Fruit fly (Drosophila melanogaster) whole organism, embryonic: ENCODE data around the gene CG5641.

Experiments used
- CG12219 ChIP-seq: fragments of 200-800 bp; sonication (Bioruptor generic); optimal IDR thresholded peaks from 3 replicates; lab custom pipeline; 2018; ENCODE audit warnings: missing biosample characterization, mild to moderate bottlenecking, missing genetic modification characterization
- CG13287 ChIP-seq: fragments of 200-800 bp; sonication (Bioruptor generic); IDR thresholded peaks from 2 replicates; pipeline ENCODE4 v1.3.6; 2022; ENCODE audit warnings: missing biosample characterization, missing genetic modification characterization; ENCODE audit not compliant: partially characterized antibody
- CG13296 ChIP-seq: fragments of 200-800 bp; sonication (Bioruptor generic); optimal IDR thresholded peaks from 3 replicates; lab custom pipeline; 2018; ENCODE audit warnings: missing biosample characterization, mild to moderate bottlenecking, missing genetic modification characterization
- CG14710 ChIP-seq: fragments of 200-800 bp; sonication (Bioruptor generic); optimal IDR thresholded peaks from 3 replicates; lab custom pipeline; 2019; ENCODE audit warnings: missing biosample characterization, mild to moderate bottlenecking, missing genetic modification characterization, moderate library complexity
- CG15514 ChIP-seq: fragments of 200-800 bp; sonication (Bioruptor generic); optimal IDR thresholded peaks from 3 replicates; lab custom pipeline; 2017; ENCODE audit warnings: missing biosample characterization, missing genetic modification characterization, mild to moderate bottlenecking, moderate library complexity, missing genetic modification reagents
- CG17361 ChIP-seq: fragments of 200-800 bp; sonication (Bioruptor generic); IDR thresholded peaks from 3 replicates; pipeline ENCODE4 v1.3.6; 2022; ENCODE audit warnings: missing biosample characterization, missing genetic modification characterization
- CG17385 ChIP-seq: fragments of 200-800 bp; sonication (Bioruptor generic); optimal IDR thresholded peaks from 3 replicates; lab custom pipeline; 2018; ENCODE audit warnings: missing biosample characterization, mild to moderate bottlenecking, missing genetic modification characterization
- CG1832 ChIP-seq: fragments of 200-800 bp; sonication (Bioruptor generic); optimal IDR thresholded peaks from 2 replicates; lab custom pipeline; 2017; ENCODE audit warnings: missing biosample characterization, mild to moderate bottlenecking, missing genetic modification characterization, inconsistent platforms
- CG34224 ChIP-seq: fragments of 200-800 bp; sonication (Bioruptor generic); IDR thresholded peaks from 3 replicates; pipeline ENCODE4 v1.3.6; 2022; ENCODE audit warnings: missing biosample characterization, missing genetic modification characterization; ENCODE audit not compliant: partially characterized antibody
- CG6765 ChIP-seq: fragments of 200-800 bp; sonication (Bioruptor generic); optimal IDR thresholded peaks from 3 replicates; lab custom pipeline; 2017; ENCODE audit warnings: missing biosample characterization, mild to moderate bottlenecking, missing genetic modification characterization
- CG8359 ChIP-seq: fragments of 200-800 bp; sonication (Bioruptor generic); optimal IDR thresholded peaks from 2 replicates; lab custom pipeline; 2017; ENCODE audit warnings: missing biosample characterization, mild to moderate bottlenecking, missing genetic modification characterization, borderline replicate concordance
- CG9817 ChIP-seq: fragments of 200-800 bp; sonication (Bioruptor generic); optimal IDR thresholded peaks from 2 replicates; lab custom pipeline; 2018; ENCODE audit warnings: missing biosample characterization, mild to moderate bottlenecking, missing genetic modification characterization, moderate library complexity
- D ChIP-seq, 2 experiments: fragments of 200-800 bp in 1 of 2; fragments of >200 bp in 1 of 2; sonication (Bioruptor generic) in 1 of 2; optimal IDR thresholded peaks; 2 replicates in 1 of 2; 3 replicates in 1 of 2; lab custom pipeline; 2017; ENCODE audit warnings: mild to moderate bottlenecking in 1 of 2, missing biosample characterization in 1 of 2, missing genetic modification characterization in 1 of 2, missing genetic modification reagents in 1 of 2
- Dll ChIP-seq: fragments of 200-800 bp; sonication (Bioruptor generic); IDR thresholded peaks from 4 replicates; pipeline ENCODE4 v1.3.6; 2022; ENCODE audit warnings: missing biosample characterization, missing genetic modification characterization; ENCODE audit not compliant: partially characterized antibody
- Dp ChIP-seq: fragments of 200-800 bp; sonication (Bioruptor generic); optimal IDR thresholded peaks from 2 replicates; lab custom pipeline; 2018; ENCODE audit warnings: missing biosample characterization, mild to moderate bottlenecking, missing genetic modification characterization, moderate library complexity
- E2f2 ChIP-seq: fragments of 200-800 bp; sonication (Bioruptor generic); IDR thresholded peaks from 2 replicates; pipeline ENCODE4 v1.3.6; 2022; ENCODE audit warnings: missing biosample characterization, missing genetic modification characterization
- Fer3 ChIP-seq: fragments of 200-800 bp; sonication (Bioruptor generic); optimal IDR thresholded peaks from 2 replicates; lab custom pipeline; 2018; ENCODE audit warnings: missing biosample characterization, mild to moderate bottlenecking, missing genetic modification characterization, moderate library complexity
- HLH4C ChIP-seq: fragments of 200-800 bp; sonication (Bioruptor generic); IDR thresholded peaks from 3 replicates; pipeline ENCODE4 v1.3.6; 2022; ENCODE audit warnings: missing biosample characterization, missing genetic modification characterization; ENCODE audit not compliant: partially characterized antibody
- NfI ChIP-seq: fragments of 200-800 bp; sonication (Bioruptor generic); optimal IDR thresholded peaks from 3 replicates; lab custom pipeline; 2018; ENCODE audit warnings: missing biosample characterization, mild to moderate bottlenecking, missing genetic modification characterization, moderate library complexity
- Scr ChIP-seq: fragments of 200-800 bp; sonication (Bioruptor generic); IDR thresholded peaks from 2 replicates; pipeline ENCODE4 v1.3.6; 2022; ENCODE audit warnings: missing biosample characterization, missing genetic modification characterization; ENCODE audit not compliant: partially characterized antibody
- Sox100B ChIP-seq: fragments of 200-800 bp; sonication (Bioruptor generic); optimal IDR thresholded peaks from 3 replicates; lab custom pipeline; 2018; ENCODE audit warnings: missing biosample characterization, mild to moderate bottlenecking, missing genetic modification characterization
- Sox102F ChIP-seq: fragments of 200-800 bp; sonication (Bioruptor generic); optimal IDR thresholded peaks from 2 replicates; lab custom pipeline; 2018; ENCODE audit warnings: missing biosample characterization, mild to moderate bottlenecking, missing genetic modification characterization, moderate library complexity
- ap ChIP-seq: fragments of 200-800 bp; sonication (Bioruptor generic); IDR thresholded peaks from 2 replicates; pipeline ENCODE4 v1.3.6; 2022; ENCODE audit warnings: missing biosample characterization, missing genetic modification characterization
- chinmo ChIP-seq: fragments of 200-800 bp; sonication (Bioruptor generic); IDR thresholded peaks from 4 replicates; pipeline ENCODE4 v1.3.6; 2022; ENCODE audit warnings: missing biosample characterization, missing genetic modification characterization; ENCODE audit not compliant: partially characterized antibody
- dan ChIP-seq: fragments of 200-800 bp; sonication (Bioruptor generic); IDR thresholded peaks from 2 replicates; pipeline ENCODE4 v1.3.6; 2022; ENCODE audit warnings: missing biosample characterization, missing genetic modification characterization
- dpn ChIP-seq, 2 experiments: fragments of 200-800 bp; sonication (Bioruptor generic); optimal IDR thresholded peaks; 3 replicates each; lab custom pipeline; 2016; ENCODE audit warnings: missing biosample characterization in 2 of 2, missing genetic modification characterization in 2 of 2
- inv ChIP-seq: fragments of 200-800 bp; sonication (Bioruptor generic); IDR thresholded peaks from 2 replicates; pipeline ENCODE4 v1.3.6; 2022; ENCODE audit warnings: missing biosample characterization, missing genetic modification characterization; ENCODE audit not compliant: partially characterized antibody
- lab ChIP-seq: fragments of 200-800 bp; sonication (Bioruptor generic); optimal IDR thresholded peaks from 3 replicates; lab custom pipeline; 2017; ENCODE audit warnings: missing biosample characterization, missing genetic modification characterization, mild to moderate bottlenecking, moderate library complexity, missing genetic modification reagents
- lbe ChIP-seq: fragments of 200-800 bp; sonication (Bioruptor generic); optimal IDR thresholded peaks from 2 replicates; lab custom pipeline; 2016; ENCODE audit warnings: missing biosample characterization, mild to moderate bottlenecking, missing genetic modification characterization
- mld ChIP-seq: fragments of 200-800 bp; sonication (Bioruptor generic); IDR thresholded peaks from 3 replicates; pipeline ENCODE4 v1.3.6; 2022; ENCODE audit warnings: missing biosample characterization, missing genetic modification characterization; ENCODE audit not compliant: partially characterized antibody
- nerfin-2 ChIP-seq: fragments of 200-800 bp; sonication (Bioruptor generic); IDR thresholded peaks from 2 replicates; pipeline ENCODE4 v1.3.6; 2022; ENCODE audit warnings: missing biosample characterization, missing genetic modification characterization; ENCODE audit not compliant: partially characterized antibody
- psq ChIP-seq: fragments of 200-800 bp; sonication (Bioruptor generic); optimal IDR thresholded peaks from 2 replicates; lab custom pipeline; 2017; ENCODE audit warnings: missing biosample characterization, missing genetic modification characterization
- stwl ChIP-seq: fragments of 200-800 bp; sonication (Bioruptor generic); optimal IDR thresholded peaks from 3 replicates; lab custom pipeline; 2018; ENCODE audit warnings: missing biosample characterization, mild to moderate bottlenecking, missing genetic modification characterization, moderate library complexity
- tna ChIP-seq: fragments of 200-800 bp; sonication (Bioruptor generic); IDR thresholded peaks from 2 replicates; pipeline ENCODE4 v1.3.6; 2022; ENCODE audit warnings: missing biosample characterization, missing genetic modification characterization; ENCODE audit not compliant: partially characterized antibody
- tx ChIP-seq: fragments of 200-800 bp; sonication (Bioruptor generic); optimal IDR thresholded peaks from 2 replicates; lab custom pipeline; 2016; ENCODE audit warnings: missing biosample characterization, missing genetic modification characterization
- unc-4 ChIP-seq: fragments of 200-800 bp; sonication (Bioruptor generic); IDR thresholded peaks from 2 replicates; pipeline ENCODE4 v1.3.6; 2022; ENCODE audit warnings: missing biosample characterization, missing genetic modification characterization; ENCODE audit not compliant: partially characterized antibody

The CG5641 gene

dm6 chr3R:12426310-12426653, 2.8 kb downstream of the CG5641 start, which contains the start of gene NANS:
Gene NANS (plus strand): TSS chr3R:12426578.
- TF ChIP-seq dan (no peak), lbe (GFP tag; lab: Kevin White, UChicago) (peak; percentile 17), E2f2 (GFP tag; lab: Robert Waterston, UW) (peak; percentile 57), Fer3 (tag; lab: Kevin White, UChicago) (peak; percentile 9), chinmo (GFP tag; lab: Robert Waterston, UW) (0 out of 4 replicates have a peak, but pooled peaks have one; percentile 64), CG17385 (peak; percentile 21), stwl (tag; lab: Kevin White, UChicago) (peak; percentile 6), CG8359 (no peak), ap (no peak), psq (no peak), nerfin-2 (GFP tag; lab: Robert Waterston, UW) (peak; percentile 38; the same call in 1 of the 2 replicates), HLH4C (GFP tag; lab: Robert Waterston, UW) (peak; percentile 41; the same call in 1 of the 3 replicates), Scr (peak; percentile 47; the same call in 1 of the 2 replicates), dpn (GFP tag; optimal IDR thresholded peaks at IDR 0.05; lab: Kevin White, UChicago) (no peak), Sox100B (GFP tag; lab: Kevin White, UChicago) (no peak), mld (GFP tag; lab: Robert Waterston, UW) (0 out of 3 replicates have a peak, but pooled peaks have one; percentile 5), CG34224 (peak; percentile 65), inv (GFP tag; lab: Robert Waterston, UW) (0 out of 2 replicates have a peak, but pooled peaks have one; percentile 4), lab (GFP tag; lab: Kevin White, UChicago) (no peak), CG12219 (GFP tag; lab: Kevin White, UChicago) (no peak), Sox102F (GFP tag; lab: Kevin White, UChicago) (no peak), tna (GFP tag; lab: Robert Waterston, UW) (0 out of 2 replicates have a peak, but pooled peaks have one; percentile 31), CG6765 (peak; percentile 3), CG17361 (GFP tag; lab: Robert Waterston, UW) (peak; percentile 20), Dp (GFP tag; lab: Kevin White, UChicago) (peak; percentile 27), CG15514 (GFP tag; lab: Kevin White, UChicago) (peak; percentile 34), tx (GFP tag; lab: Kevin White, UChicago) (no peak), Dll (peak; percentile 44; the same call in 1 of the 4 replicates), CG13296 (GFP tag; lab: Kevin White, UChicago) (peak; percentile 5), D (optimal IDR thresholded peaks at IDR 0.05; lab: Kevin White, UChicago) (no peak), D (GFP tag; optimal IDR thresholded peaks at IDR 0.05; lab: Kevin White, UChicago) (no peak), CG13287 (GFP tag; lab: Robert Waterston, UW) (peak; percentile 18; the same call in 1 of the 2 replicates), unc-4 (GFP tag; lab: Robert Waterston, UW) (0 out of 2 replicates have a peak, but pooled peaks have one; percentile 27), CG14710 (tag; lab: Kevin White, UChicago) (peak; percentile 5), NfI (peak; percentile 8), CG1832 (GFP tag; lab: Kevin White, UChicago) (no peak), CG9817 (tag; lab: Kevin White, UChicago) (no peak)
